Worm (Caenorhabditis elegans) whole organism, early embryonic: Measurements from ENCODE around the gene unc-1.

ENCODE experiments used
- aly-1 ChIP-seq: sonication (generic microtip); optimal IDR thresholded peaks from 2 replicates; lab custom pipeline; 2016; ENCODE audit warnings: missing genetic modification characterization, missing compliant biosample characterization
- ama-1 ChIP-seq: fragments of 150-350 bp; optimal IDR thresholded peaks from 2 replicates; lab custom pipeline; 2014
- ceh-13 ChIP-seq: fragments of 200-800 bp; sonication (Bioruptor generic); optimal IDR thresholded peaks from 2 replicates; lab custom pipeline; 2018; ENCODE audit warnings: mild to moderate bottlenecking, missing genetic modification characterization, missing compliant biosample characterization
- flt-1 ChIP-seq: fragments of 200-800 bp; sonication (Bioruptor generic); IDR thresholded peaks from 2 replicates; pipeline ENCODE4 v1.3.6; 2022; ENCODE audit warnings: missing genetic modification characterization, missing compliant biosample characterization
- hmg-4 ChIP-seq: fragments of 200-800 bp; sonication (Bioruptor generic); optimal IDR thresholded peaks from 2 replicates; lab custom pipeline; 2018; ENCODE audit warnings: mild to moderate bottlenecking, missing genetic modification characterization, missing compliant biosample characterization
- sea-1 ChIP-seq: fragments of 200-800 bp; sonication (Bioruptor generic); conservative IDR thresholded peaks from 2 replicates; pipeline ENCODE4 v1.3.6; 2022; ENCODE audit warnings: missing genetic modification characterization, missing compliant biosample characterization
- tbx-37 ChIP-seq: fragments of 200-800 bp; sonication (Bioruptor generic); conservative IDR thresholded peaks from 2 replicates; pipeline ENCODE4 v1.3.6; 2022; ENCODE audit warnings: missing genetic modification reagents, missing genetic modification characterization, missing compliant biosample characterization

- TF ChIP-seq flt-1 (GFP tag; lab: Robert Waterston, UW) (no peak), tbx-37 (GFP tag; lab: Robert Waterston, UW) (no peak), ceh-13 (no peak), ama-1 (lab: Kevin White, UChicago) (no peak), aly-1 (tag; lab: Kevin White, UChicago) (no peak), hmg-4 (GFP tag; lab: Kevin White, UChicago) (no peak), sea-1 (GFP tag; lab: Robert Waterston, UW) (no peak)
These were observed 49.4 kb upstream of the unc-1 start, which contains the start of gene C05D9.3 for ce11 chrX:1111603-1112002.
